Worm (Caenorhabditis elegans): ENCODE measurements around the gene nspa-8.

- TF ChIP-seq mxl-2 (GFP tag; conservative IDR thresholded peaks at IDR 0.05) (0 out of 2 replicates have a peak, but pooled peaks have one; percentile 14), dpl-1 (GFP tag; optimal IDR thresholded peaks at IDR 0.05) (no peak), jun-1 (tag; optimal IDR thresholded peaks at IDR 0.05) (no peak)
Observed at ce11 chrV:14876257-14876656, 49.4 kb upstream of the nspa-8 start.
